Worm (Caenorhabditis elegans) whole organism, L4/young adult: Measurements from ENCODE around the gene elpc-2.

Source experiments
- W03F9.2 ChIP-seq: fragments of 150-350 bp; optimal IDR thresholded peaks from 2 replicates; lab custom pipeline; 2014; ENCODE audit warnings: missing biosample characterization, missing genetic modification characterization
- dao-5 ChIP-seq: sonication (generic microtip); optimal IDR thresholded peaks from 2 replicates; lab custom pipeline; 2016; ENCODE audit warnings: missing genotype, missing genetic modification characterization, moderate library complexity, missing compliant biosample characterization
- him-1 ChIP-seq: sonication (generic microtip); optimal IDR thresholded peaks from 2 replicates; lab custom pipeline; 2016; ENCODE audit warnings: missing genotype, missing genetic modification reagents, missing genetic modification characterization, missing compliant biosample characterization

DNA sequence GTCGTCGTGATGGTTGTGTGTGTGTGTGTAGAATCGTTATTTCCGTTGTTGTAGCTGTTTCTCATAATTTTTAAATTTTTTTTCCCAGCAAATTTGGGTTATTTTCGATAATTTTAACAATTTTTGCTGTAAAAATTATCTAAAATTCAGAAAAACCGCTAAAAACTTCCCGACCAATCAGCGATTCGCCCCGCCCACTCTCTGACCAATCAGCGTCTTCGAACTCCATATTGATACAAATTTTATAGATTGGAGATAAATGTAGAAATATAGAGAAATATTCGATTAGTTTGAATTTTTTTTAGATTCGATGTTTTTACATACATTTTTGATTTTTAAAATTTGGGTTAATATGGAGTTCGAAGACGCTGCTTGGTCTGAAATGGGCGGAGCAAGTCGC lies 24.1 kb downstream of the elpc-2 start:
- TF ChIP-seq dao-5 (tag; lab: Kevin White, UChicago) (no peak), him-1 (tag; lab: Kevin White, UChicago) (no peak), W03F9.2 (tag; lab: Kevin White, UChicago) (no peak)
